Worm (Caenorhabditis elegans): ENCODE results near the gene gcy-13.

ce11 chrV:12352445-12352844 lies 16.9 kb downstream of the gcy-13 start, which contains the start of gene sqt-3:
- TF ChIP-seq unc-39 (tag; optimal IDR thresholded peaks at IDR 0.05) (no peak), zip-2 (tag; optimal IDR thresholded peaks at IDR 0.05) (no peak), php-3 (GFP tag; IDR thresholded peaks at IDR 0.05) (no peak), ZK337.2 (GFP tag; IDR thresholded peaks at IDR 0.05) (no peak), ceh-82 (tag; optimal IDR thresholded peaks at IDR 0.05) (no peak), nhr-48 (tag; optimal IDR thresholded peaks at IDR 0.05) (no peak), lin-13 (GFP tag; optimal IDR thresholded peaks at IDR 0.05) (no peak), nhr-42 (GFP tag; IDR thresholded peaks at IDR 0.05) (no peak), nhr-6 (tag; optimal IDR thresholded peaks at IDR 0.05) (no peak), ztf-11 (tag; optimal IDR thresholded peaks at IDR 0.05) (no peak), R02D3.7 (tag; optimal IDR thresholded peaks at IDR 0.05) (no peak), mdl-1 (tag; optimal IDR thresholded peaks at IDR 0.05) (no peak)

Data from whole organism, L4 larva.